Fruit fly (Drosophila melanogaster) whole organism, embryonic: ENCODE results near the gene Rpt4.

ENCODE experiments used
- Atf3 ChIP-seq: fragments of 200-800 bp; sonication (Bioruptor generic); optimal IDR thresholded peaks from 3 replicates; lab custom pipeline; 2016; ENCODE audit warnings: missing biosample characterization, missing genetic modification characterization
- CG1024 ChIP-seq: fragments of 200-800 bp; sonication (Bioruptor generic); IDR thresholded peaks from 2 replicates; pipeline ENCODE4 v1.3.6; 2022; ENCODE audit warnings: missing biosample characterization, missing genetic modification characterization
- CG10431 ChIP-seq: fragments of 200-800 bp; sonication (Bioruptor generic); optimal IDR thresholded peaks from 3 replicates; lab custom pipeline; 2018; ENCODE audit warnings: missing biosample characterization, mild to moderate bottlenecking, missing genetic modification characterization
- CG10543 ChIP-seq: fragments of 200-800 bp; sonication (Bioruptor generic); optimal IDR thresholded peaks from 3 replicates; lab custom pipeline; 2017; ENCODE audit warnings: missing biosample characterization, mild to moderate bottlenecking, missing genetic modification characterization, moderate library complexity
- CG10979 ChIP-seq: fragments of 200-800 bp; sonication (Bioruptor generic); optimal IDR thresholded peaks from 2 replicates; lab custom pipeline; 2018; ENCODE audit warnings: missing biosample characterization, mild to moderate bottlenecking, missing genetic modification characterization, moderate library complexity
- CG12071 ChIP-seq: fragments of 200-800 bp; sonication (Bioruptor generic); optimal IDR thresholded peaks from 3 replicates; lab custom pipeline; 2018; ENCODE audit warnings: missing biosample characterization, mild to moderate bottlenecking, missing genetic modification characterization
- CG13296 ChIP-seq: fragments of 200-800 bp; sonication (Bioruptor generic); optimal IDR thresholded peaks from 3 replicates; lab custom pipeline; 2018; ENCODE audit warnings: missing biosample characterization, mild to moderate bottlenecking, missing genetic modification characterization
- CG14667 ChIP-seq: fragments of 200-800 bp; sonication (Bioruptor generic); IDR thresholded peaks from 2 replicates; pipeline ENCODE4 v1.3.6; 2022; ENCODE audit warnings: missing biosample characterization, missing genetic modification characterization
- CG14965 ChIP-seq: fragments of 200-800 bp; sonication (Bioruptor generic); optimal IDR thresholded peaks from 2 replicates; lab custom pipeline; 2016; ENCODE audit warnings: missing biosample characterization, missing genetic modification characterization, borderline replicate concordance
- CG1602 ChIP-seq: fragments of 200-800 bp; sonication (Bioruptor generic); optimal IDR thresholded peaks from 3 replicates; lab custom pipeline; 2016; ENCODE audit warnings: missing biosample characterization, missing genetic modification characterization
- CG2678 ChIP-seq: fragments of 200-800 bp; sonication (Bioruptor generic); optimal IDR thresholded peaks from 3 replicates; lab custom pipeline; 2019; ENCODE audit warnings: missing biosample characterization, mild to moderate bottlenecking, missing genetic modification characterization, moderate library complexity
- CG2875 ChIP-seq: fragments of 200-800 bp; sonication (Bioruptor generic); optimal IDR thresholded peaks from 2 replicates; lab custom pipeline; 2017; ENCODE audit warnings: missing biosample characterization, mild to moderate bottlenecking, missing genetic modification characterization, missing genetic modification reagents
- CG3281 ChIP-seq: fragments of 200-800 bp; sonication (Bioruptor generic); optimal IDR thresholded peaks from 3 replicates; lab custom pipeline; 2017; ENCODE audit warnings: missing biosample characterization, mild to moderate bottlenecking, missing genetic modification characterization
- CG42726 ChIP-seq: fragments of 200-800 bp; sonication (Bioruptor generic); IDR thresholded peaks from 2 replicates; pipeline ENCODE4 v1.3.6; 2022; ENCODE audit warnings: missing biosample characterization, missing genetic modification characterization; ENCODE audit not compliant: partially characterized antibody
- CG6854 ChIP-seq: fragments of 200-800 bp; sonication (Bioruptor generic); optimal IDR thresholded peaks from 3 replicates; lab custom pipeline; 2017; ENCODE audit warnings: missing biosample characterization, mild to moderate bottlenecking, missing genetic modification characterization
- CG7987 ChIP-seq: fragments of 200-800 bp; sonication (Bioruptor generic); optimal IDR thresholded peaks from 2 replicates; lab custom pipeline; 2018; ENCODE audit warnings: missing biosample characterization, mild to moderate bottlenecking, missing genetic modification characterization, moderate library complexity
- CG8765 ChIP-seq: fragments of 200-800 bp; sonication (Bioruptor generic); IDR thresholded peaks from 2 replicates; pipeline ENCODE4 v1.3.6; 2022; ENCODE audit warnings: missing biosample characterization, missing genetic modification characterization
- CTCF ChIP-seq: fragments of 200-800 bp; sonication (Bioruptor generic); optimal IDR thresholded peaks from 2 replicates; lab custom pipeline; 2017; ENCODE audit warnings: missing biosample characterization, mild to moderate bottlenecking, missing genetic modification characterization, moderate library complexity
- CrebB ChIP-seq: fragments of 200-800 bp; sonication (Bioruptor generic); optimal IDR thresholded peaks from 3 replicates; lab custom pipeline; 2018; ENCODE audit warnings: missing biosample characterization, mild to moderate bottlenecking, missing genetic modification characterization
- Dad ChIP-seq: fragments of 200-800 bp; sonication (Bioruptor generic); optimal IDR thresholded peaks from 3 replicates; lab custom pipeline; 2016; ENCODE audit warnings: missing biosample characterization, missing genetic modification characterization
- Elba2 ChIP-seq: fragments of 200-800 bp; sonication (Bioruptor generic); optimal IDR thresholded peaks from 3 replicates; lab custom pipeline; 2016; ENCODE audit warnings: missing biosample characterization, missing genetic modification characterization
- Fer1 ChIP-seq: fragments of 200-800 bp; sonication (Bioruptor generic); optimal IDR thresholded peaks from 2 replicates; lab custom pipeline; 2017; ENCODE audit warnings: missing biosample characterization, mild to moderate bottlenecking, missing genetic modification characterization
- HHEX ChIP-seq: fragments of 200-800 bp; sonication (Bioruptor generic); optimal IDR thresholded peaks from 3 replicates; lab custom pipeline; 2017; ENCODE audit warnings: missing biosample characterization, mild to moderate bottlenecking, missing genetic modification characterization, missing genetic modification reagents
- Hey ChIP-seq: fragments of 200-800 bp; sonication (Bioruptor generic); optimal IDR thresholded peaks from 3 replicates; lab custom pipeline; 2018; ENCODE audit warnings: missing biosample characterization, mild to moderate bottlenecking, missing genetic modification characterization
- Hmr ChIP-seq: fragments of 200-800 bp; sonication (Bioruptor generic); optimal IDR thresholded peaks from 3 replicates; lab custom pipeline; 2017; ENCODE audit warnings: mild to moderate bottlenecking, missing biosample characterization, missing genetic modification reagents, missing genetic modification characterization
- Hr3 ChIP-seq: fragments of 200-800 bp; sonication (Bioruptor generic); optimal IDR thresholded peaks from 3 replicates; lab custom pipeline; 2016; ENCODE audit warnings: missing biosample characterization, missing genetic modification characterization
- Jarid2 ChIP-seq: fragments of 200-800 bp; sonication (Bioruptor generic); optimal IDR thresholded peaks from 3 replicates; lab custom pipeline; 2017; ENCODE audit warnings: mild to moderate bottlenecking, missing biosample characterization, missing genetic modification reagents, missing genetic modification characterization
- NK7.1 ChIP-seq: fragments of 200-800 bp; sonication (Bioruptor generic); optimal IDR thresholded peaks from 3 replicates; lab custom pipeline; 2016; ENCODE audit warnings: missing biosample characterization, missing genetic modification characterization
- Scr ChIP-seq: fragments of 200-800 bp; sonication (Bioruptor generic); IDR thresholded peaks from 2 replicates; pipeline ENCODE4 v1.3.6; 2022; ENCODE audit warnings: missing biosample characterization, missing genetic modification characterization; ENCODE audit not compliant: partially characterized antibody
- Sox102F ChIP-seq: fragments of 200-800 bp; sonication (Bioruptor generic); optimal IDR thresholded peaks from 2 replicates; lab custom pipeline; 2018; ENCODE audit warnings: missing biosample characterization, mild to moderate bottlenecking, missing genetic modification characterization, moderate library complexity
- TFAM ChIP-seq: fragments of 200-800 bp; sonication (Bioruptor generic); optimal IDR thresholded peaks from 2 replicates; lab custom pipeline; 2017; ENCODE audit warnings: missing biosample characterization, missing genetic modification characterization, inconsistent platforms
- bcd ChIP-seq: fragments of 200-800 bp; sonication (Bioruptor generic); optimal IDR thresholded peaks from 2 replicates; lab custom pipeline; 2017; ENCODE audit warnings: missing biosample characterization, mild to moderate bottlenecking, missing genetic modification characterization
- bsh ChIP-seq, 2 experiments: fragments of 200-800 bp; sonication (Bioruptor generic); optimal IDR thresholded peaks; 2 replicates each; lab custom pipeline; 2017 to 2018; ENCODE audit warnings: mild to moderate bottlenecking in 2 of 2, missing biosample characterization in 2 of 2, missing genetic modification characterization in 2 of 2, moderate library complexity in 1 of 2
- cad ChIP-seq: fragments of >200 bp; optimal IDR thresholded peaks from 2 replicates; lab custom pipeline; 2017; ENCODE audit warnings: missing biosample characterization, missing genetic modification characterization
- cas ChIP-seq: fragments of 200-800 bp; sonication (Bioruptor generic); IDR thresholded peaks from 2 replicates; pipeline ENCODE4 v1.3.6; 2022; ENCODE audit warnings: missing biosample characterization, missing genetic modification characterization
- cg ChIP-seq: fragments of 200-800 bp; sonication (Bioruptor generic); optimal IDR thresholded peaks from 3 replicates; lab custom pipeline; 2019; ENCODE audit warnings: missing biosample characterization, mild to moderate bottlenecking, missing genetic modification characterization, moderate library complexity
- ci ChIP-seq: fragments of 200-800 bp; sonication (Bioruptor generic); IDR thresholded peaks from 3 replicates; pipeline ENCODE4 v1.3.6; 2022; ENCODE audit warnings: missing biosample characterization, missing genetic modification characterization
- gem ChIP-seq: fragments of 200-800 bp; sonication (Bioruptor generic); optimal IDR thresholded peaks from 2 replicates; lab custom pipeline; 2019; ENCODE audit warnings: missing biosample characterization, mild to moderate bottlenecking, missing genetic modification characterization, moderate library complexity
- kah ChIP-seq: fragments of 200-800 bp; sonication (Bioruptor generic); optimal IDR thresholded peaks from 2 replicates; lab custom pipeline; 2018; ENCODE audit warnings: missing biosample characterization, mild to moderate bottlenecking, missing genetic modification characterization
- lab ChIP-seq: fragments of 200-800 bp; sonication (Bioruptor generic); optimal IDR thresholded peaks from 3 replicates; lab custom pipeline; 2017; ENCODE audit warnings: missing biosample characterization, missing genetic modification characterization, mild to moderate bottlenecking, moderate library complexity, missing genetic modification reagents
- onecut ChIP-seq: fragments of 200-800 bp; sonication (Bioruptor generic); IDR thresholded peaks from 2 replicates; pipeline ENCODE4 v1.3.6; 2022; ENCODE audit warnings: missing biosample characterization, missing genetic modification characterization
- ranshi ChIP-seq: fragments of 200-800 bp; sonication (Bioruptor generic); IDR thresholded peaks from 2 replicates; pipeline ENCODE4 v1.3.6; 2022; ENCODE audit warnings: missing biosample characterization, missing genetic modification characterization
- salm ChIP-seq: fragments of 200-800 bp; sonication (Bioruptor generic); optimal IDR thresholded peaks from 2 replicates; lab custom pipeline; 2018; ENCODE audit warnings: missing biosample characterization, mild to moderate bottlenecking, missing genetic modification characterization
- sd ChIP-seq: fragments of 200-800 bp; sonication (Bioruptor generic); optimal IDR thresholded peaks from 3 replicates; lab custom pipeline; 2018; ENCODE audit warnings: missing biosample characterization, mild to moderate bottlenecking, missing genetic modification characterization, moderate library complexity
- sens ChIP-seq: fragments of 200-800 bp; sonication (Bioruptor generic); peaks from one replicate; lab custom pipeline; 2016; ENCODE audit warnings: missing biosample characterization, missing genetic modification characterization
- sens-2 ChIP-seq: fragments of 200-800 bp; sonication (Bioruptor generic); IDR thresholded peaks from 2 replicates; pipeline ENCODE4 v1.3.6; 2022; ENCODE audit warnings: missing biosample characterization, missing genetic modification characterization
- sqz ChIP-seq: fragments of 200-800 bp; sonication (Bioruptor generic); optimal IDR thresholded peaks from 3 replicates; lab custom pipeline; 2018; ENCODE audit warnings: missing biosample characterization, mild to moderate bottlenecking, missing genetic modification characterization
- tup ChIP-seq: fragments of 200-800 bp; sonication (Bioruptor generic); optimal IDR thresholded peaks from 2 replicates; lab custom pipeline; 2016; ENCODE audit warnings: missing biosample characterization, mild to moderate bottlenecking, missing genetic modification characterization, moderate library complexity
- twi ChIP-seq: fragments of 200-800 bp; optimal IDR thresholded peaks from 2 replicates; lab custom pipeline; 2019; ENCODE audit warnings: missing biosample characterization, mild to moderate bottlenecking, missing genetic modification characterization, moderate library complexity
- wek ChIP-seq: fragments of 200-800 bp; sonication (Bioruptor generic); optimal IDR thresholded peaks from 3 replicates; lab custom pipeline; 2018; ENCODE audit warnings: missing biosample characterization, mild to moderate bottlenecking, missing genetic modification characterization, moderate library complexity
- zen ChIP-seq: fragments of 200-800 bp; sonication (Bioruptor generic); optimal IDR thresholded peaks from 3 replicates; lab custom pipeline; 2018; ENCODE audit warnings: missing biosample characterization, mild to moderate bottlenecking, missing genetic modification characterization, moderate library complexity

Gene Rpt4

DNA sequence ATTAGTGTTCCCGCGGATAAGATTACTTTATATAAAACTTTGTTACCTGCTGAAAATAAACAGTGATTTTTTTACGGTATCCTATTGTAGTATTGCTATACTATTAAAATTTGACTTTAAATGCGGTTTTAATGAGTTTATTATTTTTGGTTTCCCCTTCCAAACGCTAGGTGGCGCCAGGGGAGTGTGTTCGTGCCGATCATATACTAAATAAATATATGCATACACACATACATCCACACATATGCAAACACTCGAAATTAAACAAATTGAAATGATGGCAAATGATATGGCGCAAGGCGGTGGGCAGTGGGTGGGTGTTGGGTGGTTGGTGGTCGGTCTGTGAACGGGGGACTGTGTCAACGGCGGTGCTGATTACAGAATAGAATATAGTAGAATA is 37.3 kb downstream of the Rpt4 start (continued):
- TF ChIP-seq tup (no peak), CG1602 (GFP tag; lab: Kevin White, UChicago) (no peak), CG10431 (GFP tag; lab: Kevin White, UChicago) (no peak), TFAM (GFP tag; lab: Kevin White, UChicago) (no peak), Hmr (GFP tag; lab: Kevin White, UChicago) (peak; percentile 20), Sox102F (peak; percentile 12), CG13296 (GFP tag; lab: Kevin White, UChicago) (peak; percentile 13), sd (tag; lab: Kevin White, UChicago) (no peak), NK7.1 (GFP tag; lab: Kevin White, UChicago) (no peak), CG10979 (tag; lab: Kevin White, UChicago) (peak; percentile 79), CG10543 (GFP tag; lab: Kevin White, UChicago) (peak; percentile 16), CG3281 (GFP tag; lab: Kevin White, UChicago) (peak; percentile 5), Jarid2 (no peak), bcd (GFP tag; lab: Kevin White, UChicago) (no peak), Hr3 (GFP tag; lab: Kevin White, UChicago) (no peak), ranshi (GFP tag; lab: Robert Waterston, UW) (no peak), HHEX (GFP tag; lab: Kevin White, UChicago) (peak; percentile 44), CTCF (GFP tag; lab: Kevin White, UChicago) (peak; percentile 90), wek (GFP tag; lab: Kevin White, UChicago) (no peak), onecut (GFP tag; lab: Robert Waterston, UW) (peak; percentile 29), zen (peak; percentile 57), CG2875 (GFP tag; lab: Kevin White, UChicago) (peak; percentile 6), Dad (GFP tag; lab: Kevin White, UChicago) (no peak), CG2678 (tag; lab: Kevin White, UChicago) (peak; percentile 20), sqz (no peak), Scr (GFP tag; lab: Robert Waterston, UW) (no peak), cg (GFP tag; lab: Kevin White, UChicago) (peak; percentile 40), sens (peak; percentile 83), twi (tag; lab: Kevin White, UChicago) (no peak), cas (no peak), Elba2 (GFP tag; lab: Kevin White, UChicago) (no peak), CG14965 (GFP tag; lab: Kevin White, UChicago) (peak; percentile 91), sens-2 (GFP tag; lab: Robert Waterston, UW) (no peak), CG1024 (GFP tag; lab: Robert Waterston, UW) (0 out of 2 replicates have a peak, but pooled peaks have one; percentile 11), CG42726 (GFP tag; lab: Robert Waterston, UW) (no peak), lab (GFP tag; lab: Kevin White, UChicago) (peak; percentile 7), CG12071 (GFP tag; lab: Kevin White, UChicago) (peak; percentile 16), kah (no peak), CG8765 (GFP tag; lab: Robert Waterston, UW) (no peak), CrebB (tag; lab: Kevin White, UChicago) (peak; percentile 8), CG6854 (GFP tag; lab: Kevin White, UChicago) (no peak), Fer1 (GFP tag; lab: Kevin White, UChicago) (peak; percentile 0), CG7987 (GFP tag; lab: Kevin White, UChicago) (peak; percentile 11), ci (GFP tag; lab: Robert Waterston, UW) (0 out of 3 replicates have a peak, but pooled peaks have one; percentile 27), CG14667 (no peak), salm (tag; lab: Kevin White, UChicago) (peak; percentile 27), cad (GFP tag; lab: Kevin White, UChicago) (no peak), Atf3 (no peak), bsh (GFP tag; optimal IDR thresholded peaks at IDR 0.05; lab: Kevin White, UChicago) (peak in 1 of 2 experiments; percentile 19), gem (tag; lab: Kevin White, UChicago) (no peak), Hey (tag; lab: Kevin White, UChicago) (no peak)
